Fruit fly (Drosophila melanogaster): ENCODE data around the gene CG45064.

DNA sequence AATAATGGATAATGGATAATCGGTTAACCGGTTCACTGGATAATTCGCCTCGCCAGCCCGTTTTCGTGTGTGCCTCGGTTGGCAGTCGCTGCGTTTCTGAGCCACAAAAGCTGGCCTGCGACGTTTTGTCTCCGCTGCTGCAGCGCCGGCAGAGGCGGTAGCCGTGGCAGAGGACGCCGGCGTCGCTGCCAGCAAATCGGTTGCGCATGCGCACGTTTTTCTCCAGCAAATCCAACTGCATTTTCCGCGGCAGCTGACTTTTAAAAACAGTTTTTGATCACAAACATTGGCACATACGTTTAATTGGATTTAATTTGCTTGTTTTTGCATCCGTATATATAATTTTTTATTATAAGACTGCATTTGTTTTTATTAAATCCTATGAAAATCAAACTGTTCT, 14.4 kb upstream of the CG45064 start, which contains the start of gene CG9514:
- TF ChIP-seq CTCF (optimal IDR thresholded peaks at IDR 0.05) (no peak), CG8478 (optimal IDR thresholded peaks at IDR 0.05) (no peak)

Data from S2 (cell line).